Worm (Caenorhabditis elegans) whole organism, late embryonic: ENCODE measurements around the gene srg-51.
"Not testable (repeated sequence)": the region's sequence is repeated elsewhere in the genome, so short reads cannot be mapped to it uniquely, and the experiment has no call there.

Source experiments
- C08G9.2 ChIP-seq: sonication (generic microtip); optimal IDR thresholded peaks from 2 replicates; lab custom pipeline; 2016; ENCODE audit warnings: mild to moderate bottlenecking, missing genetic modification characterization, moderate library complexity, missing compliant biosample characterization
- C38D4.7 ChIP-seq: fragments of 200-800 bp; sonication (Bioruptor generic); optimal IDR thresholded peaks from 2 replicates; lab custom pipeline; 2018; ENCODE audit warnings: mild to moderate bottlenecking, missing genetic modification characterization, moderate library complexity, missing compliant biosample characterization
- F13H6.1 ChIP-seq: sonication (generic microtip); optimal IDR thresholded peaks from 2 replicates; lab custom pipeline; 2016; ENCODE audit warnings: missing genetic modification characterization, missing compliant biosample characterization
- Y22D7AL.16 ChIP-seq: sonication (generic microtip); optimal IDR thresholded peaks from 2 replicates; lab custom pipeline; 2016; ENCODE audit warnings: missing genetic modification characterization, missing compliant biosample characterization
- ahr-1 ChIP-seq: sonication (generic microtip); optimal IDR thresholded peaks from 2 replicates; lab custom pipeline; 2016; ENCODE audit warnings: missing genetic modification characterization, missing compliant biosample characterization
- ama-1 ChIP-seq: fragments of 150-350 bp; optimal IDR thresholded peaks from 2 replicates; lab custom pipeline; 2014
- ceh-14 ChIP-seq: sonication (generic microtip); optimal IDR thresholded peaks from 2 replicates; lab custom pipeline; 2016; ENCODE audit warnings: missing genotype, missing genetic modification characterization, missing compliant biosample characterization
- ceh-19 ChIP-seq: fragments of 200-800 bp; sonication (Bioruptor generic); optimal IDR thresholded peaks from 2 replicates; lab custom pipeline; 2018; ENCODE audit warnings: mild to moderate bottlenecking, missing genetic modification characterization, missing compliant biosample characterization
- ceh-2 ChIP-seq: sonication (generic microtip); optimal IDR thresholded peaks from 2 replicates; lab custom pipeline; 2016; ENCODE audit warnings: missing genotype, missing genetic modification characterization, missing compliant biosample characterization
- ceh-22 ChIP-seq: sonication (generic microtip); optimal IDR thresholded peaks from 2 replicates; lab custom pipeline; 2017; ENCODE audit warnings: missing biosample characterization, missing genetic modification characterization
- ceh-24 ChIP-seq: sonication (generic microtip); optimal IDR thresholded peaks from 2 replicates; lab custom pipeline; 2016; ENCODE audit warnings: mild to moderate bottlenecking, missing genetic modification characterization, missing compliant biosample characterization
- ceh-34 ChIP-seq: sonication (generic microtip); optimal IDR thresholded peaks from 2 replicates; lab custom pipeline; 2016; ENCODE audit warnings: mild to moderate bottlenecking, missing genetic modification characterization, missing compliant biosample characterization
- ceh-45 ChIP-seq: fragments of 200-800 bp; sonication (Bioruptor generic); IDR thresholded peaks from 2 replicates; pipeline ENCODE4 v1.3.6; 2022; ENCODE audit warnings: missing genetic modification reagents, missing genetic modification characterization, missing compliant biosample characterization
- ceh-48 ChIP-seq: sonication (generic microtip); optimal IDR thresholded peaks from 2 replicates; lab custom pipeline; 2016; ENCODE audit warnings: missing genetic modification characterization, inconsistent platforms, missing compliant biosample characterization
- dmd-4 ChIP-seq: sonication (generic microtip); optimal IDR thresholded peaks from 2 replicates; lab custom pipeline; 2016; ENCODE audit warnings: borderline replicate concordance, missing genetic modification characterization, missing compliant biosample characterization
- dve-1 ChIP-seq: sonication (generic microtip); optimal IDR thresholded peaks from 2 replicates; lab custom pipeline; 2017; ENCODE audit warnings: antibody characterized with exemption, mild to moderate bottlenecking, missing genetic modification characterization, missing compliant biosample characterization
- gmeb-2 ChIP-seq: sonication (generic microtip); optimal IDR thresholded peaks from 2 replicates; lab custom pipeline; 2016; ENCODE audit warnings: missing genetic modification characterization, inconsistent platforms, missing compliant biosample characterization
- hlh-13 ChIP-seq: fragments of 200-800 bp; sonication (Bioruptor generic); optimal IDR thresholded peaks from 2 replicates; lab custom pipeline; 2018; ENCODE audit warnings: mild to moderate bottlenecking, missing genetic modification characterization, missing compliant biosample characterization
- hlh-30 ChIP-seq: sonication (generic microtip); optimal IDR thresholded peaks from 2 replicates; lab custom pipeline; 2017; ENCODE audit warnings: antibody characterized with exemption, missing genetic modification characterization, missing compliant biosample characterization; ENCODE audit not compliant: insufficient read depth
- lim-6 ChIP-seq: sonication (generic microtip); optimal IDR thresholded peaks from 2 replicates; lab custom pipeline; 2016; ENCODE audit warnings: missing genetic modification characterization, missing compliant biosample characterization
- madf-2 ChIP-seq: sonication (generic microtip); optimal IDR thresholded peaks from 2 replicates; lab custom pipeline; 2017; ENCODE audit warnings: missing genetic modification characterization, missing compliant biosample characterization
- nfya-1 ChIP-seq: sonication (generic microtip); optimal IDR thresholded peaks from 2 replicates; lab custom pipeline; 2017; ENCODE audit warnings: missing genetic modification characterization, mild to moderate bottlenecking, missing compliant biosample characterization, antibody characterized with exemption, moderate library complexity
- nhr-11 ChIP-seq: fragments of 150-350 bp; optimal IDR thresholded peaks from 2 replicates; lab custom pipeline; 2014; ENCODE audit warnings: missing biosample characterization, missing genetic modification characterization
- nhr-232 ChIP-seq: sonication (generic microtip); optimal IDR thresholded peaks from 2 replicates; lab custom pipeline; 2016; ENCODE audit warnings: missing genetic modification characterization, missing compliant biosample characterization
- npax-4 ChIP-seq: sonication (generic microtip); optimal IDR thresholded peaks from 2 replicates; lab custom pipeline; 2016; ENCODE audit warnings: missing genetic modification characterization, missing compliant biosample characterization
- pat-9 ChIP-seq: fragments of 200-800 bp; sonication (Bioruptor generic); optimal IDR thresholded peaks from 2 replicates; lab custom pipeline; 2018; ENCODE audit warnings: mild to moderate bottlenecking, missing genetic modification characterization, moderate library complexity, missing compliant biosample characterization
- pha-2 ChIP-seq: sonication (generic microtip); optimal IDR thresholded peaks from 2 replicates; lab custom pipeline; 2017; ENCODE audit warnings: mild to moderate bottlenecking, missing genetic modification characterization, missing compliant biosample characterization
- pha-4 ChIP-seq: fragments of 150-350 bp; optimal IDR thresholded peaks from 2 replicates; lab custom pipeline; 2018; ENCODE audit warnings: missing biosample characterization, missing genetic modification reagents, missing genetic modification characterization
- pqm-1 ChIP-seq: sonication (generic microtip); optimal IDR thresholded peaks from 2 replicates; lab custom pipeline; 2016; ENCODE audit warnings: missing genetic modification characterization, missing compliant biosample characterization
- pros-1 ChIP-seq: fragments of 150-350 bp; optimal IDR thresholded peaks from 2 replicates; lab custom pipeline; 2014; ENCODE audit warnings: missing biosample characterization, missing genetic modification reagents, missing genetic modification characterization
- ref-2 ChIP-seq: sonication (generic microtip); optimal IDR thresholded peaks from 2 replicates; lab custom pipeline; 2016; ENCODE audit warnings: missing genetic modification characterization, missing compliant biosample characterization
- tbx-2 ChIP-seq: sonication (generic microtip); optimal IDR thresholded peaks from 2 replicates; lab custom pipeline; 2016; ENCODE audit warnings: missing genetic modification characterization, missing compliant biosample characterization
- unc-42 ChIP-seq: sonication (generic microtip); optimal IDR thresholded peaks from 2 replicates; lab custom pipeline; 2016; ENCODE audit warnings: missing genotype, missing genetic modification characterization, missing compliant biosample characterization
- unc-55 ChIP-seq: sonication (generic microtip); optimal IDR thresholded peaks from 2 replicates; lab custom pipeline; 2017; ENCODE audit warnings: missing biosample characterization, missing genetic modification reagents, missing genetic modification characterization
- unc-86 ChIP-seq: sonication (generic microtip); optimal IDR thresholded peaks from 2 replicates; lab custom pipeline; 2016; ENCODE audit warnings: missing genetic modification characterization, missing compliant biosample characterization
- zip-5 ChIP-seq: sonication (generic microtip); optimal IDR thresholded peaks from 2 replicates; lab custom pipeline; 2016; ENCODE audit warnings: missing genetic modification characterization, missing compliant biosample characterization

srg-51 gene

ce11 chrIV:15168442-15168841 lies 27.7 kb upstream of the srg-51 start:
- TF ChIP-seq hlh-30 (tag; lab: Kevin White, UChicago) (no peak), pros-1 (no peak), hlh-13 (GFP tag; lab: Kevin White, UChicago) (no peak), ceh-14 (no peak), ceh-34 (tag; lab: Kevin White, UChicago) (no peak), nhr-232 (tag; lab: Kevin White, UChicago) (no peak), unc-42 (tag; lab: Kevin White, UChicago) (no peak), ceh-22 (tag; lab: Kevin White, UChicago) (no peak), pha-4 (no peak), pqm-1 (no peak), ref-2 (tag; lab: Kevin White, UChicago) (no peak), unc-55 (GFP tag; lab: Kevin White, UChicago) (no peak)

DNA sequence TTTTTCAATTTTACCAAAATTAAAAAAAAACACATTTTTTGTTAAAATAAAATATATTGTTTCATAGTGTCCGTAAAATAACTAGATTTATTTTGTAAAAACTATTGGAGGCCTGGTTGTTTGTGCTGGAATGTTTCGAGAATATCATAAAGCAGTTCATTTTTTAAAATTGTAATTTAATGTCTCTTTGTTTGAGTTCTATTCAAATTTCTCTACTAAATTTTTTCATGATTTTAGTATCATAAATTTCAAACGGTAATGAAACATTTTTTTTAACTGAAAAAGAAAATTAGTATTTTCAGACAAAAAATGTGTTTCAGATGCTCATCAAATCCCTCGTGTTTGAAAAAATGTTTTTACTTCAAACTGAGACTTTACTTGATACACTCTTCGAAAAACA lies 24.9 kb upstream of the srg-51 start:
- TF ChIP-seq ceh-24 (tag; lab: Kevin White, UChicago) (no peak), F13H6.1 (tag; lab: Kevin White, UChicago) (no peak), pat-9 (no peak), nfya-1 (no peak), Y22D7AL.16 (tag; lab: Kevin White, UChicago) (no peak), unc-55 (GFP tag; lab: Kevin White, UChicago) (no peak), zip-5 (tag; lab: Kevin White, UChicago) (no peak), lim-6 (no peak), C08G9.2 (tag; lab: Kevin White, UChicago) (no peak), unc-86 (tag; lab: Kevin White, UChicago) (no peak), npax-4 (tag; lab: Kevin White, UChicago) (no peak), nhr-11 (tag; lab: Kevin White, UChicago) (no peak), ceh-19 (no peak)

DNA sequence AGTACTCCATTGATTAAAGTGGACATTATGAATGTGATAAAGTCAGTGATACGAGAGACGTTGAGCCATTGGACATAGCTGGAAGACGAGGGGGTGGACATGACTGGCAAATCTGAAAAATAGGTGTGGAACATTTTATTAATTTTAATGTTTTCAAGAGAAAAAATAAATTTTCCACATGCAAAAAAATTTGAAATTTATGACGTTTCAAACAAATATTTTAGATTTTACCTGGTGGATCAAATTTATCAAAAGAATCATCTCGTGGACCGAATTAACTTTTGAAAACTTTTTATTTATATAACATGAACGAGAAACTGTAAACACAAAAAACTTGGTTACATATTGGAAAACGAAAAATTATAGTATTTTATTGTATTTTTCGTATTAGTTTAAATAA lies 6.4 kb upstream of the srg-51 start, which contains the start of gene str-78:
Gene str-78 (minus strand): TSS at position 101 of the 400 bp plus-strand sequence.
- TF ChIP-seq C08G9.2 (tag; lab: Kevin White, UChicago) (no peak), pha-2 (tag; lab: Kevin White, UChicago) (no peak), dmd-4 (tag; lab: Kevin White, UChicago) (no peak), ahr-1 (tag; lab: Kevin White, UChicago) (no peak), ceh-22 (tag; lab: Kevin White, UChicago) (no peak), ceh-34 (tag; lab: Kevin White, UChicago) (no peak), ama-1 (no peak), tbx-2 (no peak), nfya-1 (no peak), ceh-2 (no peak), ceh-45 (GFP tag; lab: Robert Waterston, UW) (no peak), ceh-19 (no peak), madf-2 (no peak)

- TF ChIP-seq ceh-45 (GFP tag; lab: Robert Waterston, UW); ref-2 (tag; lab: Kevin White, UChicago); pqm-1: not testable (repeated sequence)
Measured at ce11 chrIV:15133899-15134298, 6.8 kb downstream of the srg-51 start, which contains the start of gene M199.8. TSS of gene M199.8 (minus strand) at chrIV:15133999.

DNA sequence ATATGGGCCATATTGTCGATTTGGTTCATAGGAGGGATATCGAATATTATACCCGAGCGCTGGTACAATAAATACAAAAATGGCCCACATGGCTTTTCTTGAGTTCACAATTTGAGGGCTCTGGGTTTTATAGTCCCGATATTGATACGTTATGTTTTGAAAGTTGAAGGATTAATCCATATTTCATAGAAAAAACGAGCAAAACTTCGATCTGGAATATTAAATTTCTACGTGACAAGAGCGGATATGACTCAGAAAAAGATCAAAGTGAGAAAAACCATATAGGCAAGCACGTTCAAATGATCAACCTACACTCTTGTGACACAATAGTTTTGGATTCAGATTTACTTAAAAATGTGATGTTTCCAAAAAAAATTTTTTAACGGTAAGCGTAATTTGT lies 9.0 kb downstream of the srg-51 start, which contains the start of gene col-135:
Gene col-135 (minus strand): TSS at position 101 of the 400 bp plus-strand sequence.
- TF ChIP-seq dve-1 (tag; lab: Kevin White, UChicago): no peak
- TF ChIP-seq ceh-34 (tag; lab: Kevin White, UChicago): no peak
- no peak for TF ChIP-seq npax-4 (tag; lab: Kevin White, UChicago)
- TF ChIP-seq ceh-48: no peak
- no peak for TF ChIP-seq unc-55 (GFP tag; lab: Kevin White, UChicago)
- no peak for TF ChIP-seq C38D4.7 (GFP tag; lab: Kevin White, UChicago)
- TF ChIP-seq hlh-13 (GFP tag; lab: Kevin White, UChicago): no peak
- no peak for TF ChIP-seq nhr-11 (tag; lab: Kevin White, UChicago)
- TF ChIP-seq gmeb-2 (tag; lab: Kevin White, UChicago): no peak
